Fruit fly (Drosophila melanogaster) whole organism, embryonic: ENCODE results near the gene Btnd.

Experiments
- CG10209 ChIP-seq: fragments of 200-800 bp; sonication (Bioruptor generic); optimal IDR thresholded peaks from 3 replicates; lab custom pipeline; 2017; ENCODE audit warnings: missing biosample characterization, mild to moderate bottlenecking, missing genetic modification characterization, missing genetic modification reagents
- CG10321 ChIP-seq: fragments of 200-800 bp; sonication (Bioruptor generic); IDR thresholded peaks from 2 replicates; pipeline ENCODE4 v1.3.6; 2022; ENCODE audit warnings: missing biosample characterization, missing genetic modification characterization
- CG10979 ChIP-seq: fragments of 200-800 bp; sonication (Bioruptor generic); optimal IDR thresholded peaks from 2 replicates; lab custom pipeline; 2018; ENCODE audit warnings: missing biosample characterization, mild to moderate bottlenecking, missing genetic modification characterization, moderate library complexity
- CG11398 ChIP-seq: fragments of 200-800 bp; sonication (Bioruptor generic); optimal IDR thresholded peaks from 2 replicates; lab custom pipeline; 2016; ENCODE audit warnings: missing biosample characterization, missing genetic modification characterization
- CG11456 ChIP-seq: fragments of 200-800 bp; sonication (Bioruptor generic); IDR thresholded peaks from 3 replicates; pipeline ENCODE4 v1.3.6; 2022; ENCODE audit warnings: missing biosample characterization, missing genetic modification characterization
- CG12744 ChIP-seq: fragments of 200-800 bp; sonication (Bioruptor generic); optimal IDR thresholded peaks from 2 replicates; lab custom pipeline; 2016; ENCODE audit warnings: missing biosample characterization, missing genetic modification characterization
- CG12769 ChIP-seq: fragments of 200-800 bp; sonication (Bioruptor generic); optimal IDR thresholded peaks from 2 replicates; lab custom pipeline; 2019; ENCODE audit warnings: missing biosample characterization, mild to moderate bottlenecking, missing genetic modification characterization, moderate library complexity
- CG13296 ChIP-seq: fragments of 200-800 bp; sonication (Bioruptor generic); optimal IDR thresholded peaks from 3 replicates; lab custom pipeline; 2018; ENCODE audit warnings: missing biosample characterization, mild to moderate bottlenecking, missing genetic modification characterization
- CG13424 ChIP-seq: fragments of 200-800 bp; sonication (Bioruptor generic); optimal IDR thresholded peaks from 2 replicates; lab custom pipeline; 2019; ENCODE audit warnings: missing biosample characterization, mild to moderate bottlenecking, missing genetic modification characterization, moderate library complexity
- CG17612 ChIP-seq: fragments of 200-800 bp; sonication (Bioruptor generic); IDR thresholded peaks from 2 replicates; pipeline ENCODE4 v1.3.6; 2022; ENCODE audit warnings: missing biosample characterization, missing genetic modification characterization
- CG17912 ChIP-seq: fragments of 200-800 bp; sonication (Bioruptor generic); optimal IDR thresholded peaks from 2 replicates; lab custom pipeline; 2018; ENCODE audit warnings: missing biosample characterization, mild to moderate bottlenecking, missing genetic modification characterization
- CG18011 ChIP-seq: fragments of 200-800 bp; sonication (Bioruptor generic); optimal IDR thresholded peaks from 2 replicates; lab custom pipeline; 2017; ENCODE audit warnings: missing biosample characterization, missing genetic modification characterization, mild to moderate bottlenecking, moderate library complexity, missing genotype
- CG2199 ChIP-seq: fragments of 200-800 bp; sonication (Bioruptor generic); IDR thresholded peaks from 3 replicates; pipeline ENCODE4 v1.3.6; 2022; ENCODE audit warnings: missing biosample characterization, missing genetic modification characterization
- CG30431 ChIP-seq: fragments of 200-800 bp; sonication (Bioruptor generic); optimal IDR thresholded peaks from 2 replicates; lab custom pipeline; 2017; ENCODE audit warnings: missing biosample characterization, missing genetic modification characterization
- CG3065 ChIP-seq: fragments of 200-800 bp; sonication (Bioruptor generic); optimal IDR thresholded peaks from 2 replicates; lab custom pipeline; 2016; ENCODE audit warnings: missing biosample characterization, missing genetic modification characterization
- CG4617 ChIP-seq: fragments of 200-800 bp; sonication (Bioruptor generic); optimal IDR thresholded peaks from 3 replicates; lab custom pipeline; 2016; ENCODE audit warnings: missing biosample characterization, missing genetic modification characterization, borderline replicate concordance
- CG7928 ChIP-seq: fragments of 200-800 bp; sonication (Bioruptor generic); optimal IDR thresholded peaks from 2 replicates; lab custom pipeline; 2017; ENCODE audit warnings: missing biosample characterization, mild to moderate bottlenecking, missing genetic modification characterization
- CG8478 ChIP-seq: fragments of >200 bp; optimal IDR thresholded peaks from 2 replicates; lab custom pipeline; 2018
- CG9437 ChIP-seq: fragments of 200-800 bp; sonication (Bioruptor generic); optimal IDR thresholded peaks from 2 replicates; lab custom pipeline; 2018; ENCODE audit warnings: missing biosample characterization, mild to moderate bottlenecking, missing genetic modification characterization
- CHES-1-like ChIP-seq: fragments of 200-800 bp; sonication (Bioruptor generic); optimal IDR thresholded peaks from 2 replicates; lab custom pipeline; 2016; ENCODE audit warnings: missing biosample characterization, missing genetic modification characterization
- Dad ChIP-seq: fragments of 200-800 bp; sonication (Bioruptor generic); optimal IDR thresholded peaks from 3 replicates; lab custom pipeline; 2016; ENCODE audit warnings: missing biosample characterization, missing genetic modification characterization
- ERR ChIP-seq: fragments of 200-800 bp; sonication (Bioruptor generic); optimal IDR thresholded peaks from 2 replicates; lab custom pipeline; 2016; ENCODE audit warnings: missing biosample characterization, missing genetic modification characterization
- Fer1 ChIP-seq: fragments of 200-800 bp; sonication (Bioruptor generic); optimal IDR thresholded peaks from 2 replicates; lab custom pipeline; 2017; ENCODE audit warnings: missing biosample characterization, mild to moderate bottlenecking, missing genetic modification characterization
- HLH3B ChIP-seq: fragments of 200-800 bp; sonication (Bioruptor generic); IDR thresholded peaks from 2 replicates; pipeline ENCODE4 v1.3.6; 2022; ENCODE audit warnings: missing biosample characterization, missing genetic modification characterization
- NC2β ChIP-seq: fragments of 200-800 bp; sonication (Bioruptor generic); optimal IDR thresholded peaks from 2 replicates; lab custom pipeline; 2016; ENCODE audit warnings: missing biosample characterization, missing genetic modification characterization
- Nf-YC ChIP-seq: fragments of 200-800 bp; optimal IDR thresholded peaks from 3 replicates; lab custom pipeline; 2019; ENCODE audit warnings: missing biosample characterization, mild to moderate bottlenecking, missing genetic modification characterization, moderate library complexity
- Ptx1 ChIP-seq: fragments of 200-800 bp; sonication (Bioruptor generic); IDR thresholded peaks from 2 replicates; pipeline ENCODE4 v1.3.6; 2022; ENCODE audit warnings: missing biosample characterization, missing genetic modification characterization
- Side ChIP-seq: fragments of 200-800 bp; sonication (Bioruptor generic); optimal IDR thresholded peaks from 2 replicates; lab custom pipeline; 2016; ENCODE audit warnings: missing biosample characterization, missing genetic modification characterization
- Sry-β ChIP-seq: fragments of 200-800 bp; sonication (Bioruptor generic); optimal IDR thresholded peaks from 2 replicates; lab custom pipeline; 2018; ENCODE audit warnings: missing biosample characterization, mild to moderate bottlenecking, missing genetic modification characterization, moderate library complexity
- al ChIP-seq: fragments of 200-800 bp; sonication (Bioruptor generic); IDR thresholded peaks from 2 replicates; pipeline ENCODE4 v1.3.6; 2022; ENCODE audit warnings: missing biosample characterization, missing genetic modification characterization
- ash1 ChIP-seq: fragments of 200-800 bp; sonication (Bioruptor generic); optimal IDR thresholded peaks from 2 replicates; lab custom pipeline; 2018; ENCODE audit warnings: missing biosample characterization, mild to moderate bottlenecking, missing genetic modification characterization
- bab2 ChIP-seq: fragments of 200-800 bp; sonication (Bioruptor generic); optimal IDR thresholded peaks from 2 replicates; lab custom pipeline; 2016; ENCODE audit warnings: missing biosample characterization, missing genetic modification characterization
- da ChIP-seq: fragments of 200-800 bp; sonication (Bioruptor generic); optimal IDR thresholded peaks from 2 replicates; lab custom pipeline; 2016; ENCODE audit warnings: missing biosample characterization, missing genetic modification characterization
- dan ChIP-seq: fragments of 200-800 bp; sonication (Bioruptor generic); IDR thresholded peaks from 2 replicates; pipeline ENCODE4 v1.3.6; 2022; ENCODE audit warnings: missing biosample characterization, missing genetic modification characterization
- eve ChIP-seq, 2 experiments: fragments of >200 bp; optimal IDR thresholded peaks; 2 replicates each; lab custom pipeline; 2017; ENCODE audit warnings: missing biosample characterization in 2 of 2, missing genetic modification characterization in 2 of 2
- ewg ChIP-seq: fragments of 200-800 bp; sonication (Bioruptor generic); optimal IDR thresholded peaks from 3 replicates; lab custom pipeline; 2017; ENCODE audit warnings: mild to moderate bottlenecking, missing biosample characterization, missing genetic modification reagents, missing genetic modification characterization
- fd3F ChIP-seq: fragments of 200-800 bp; sonication (Bioruptor generic); optimal IDR thresholded peaks from 2 replicates; lab custom pipeline; 2018; ENCODE audit warnings: missing biosample characterization, mild to moderate bottlenecking, missing genetic modification characterization, moderate library complexity
- gt ChIP-seq: fragments of 200-800 bp; sonication (Bioruptor generic); IDR thresholded peaks from 2 replicates; pipeline ENCODE4 v1.3.6; 2022; ENCODE audit warnings: missing biosample characterization, missing genetic modification characterization
- ind ChIP-seq: fragments of 200-800 bp; sonication (Bioruptor generic); optimal IDR thresholded peaks from 3 replicates; lab custom pipeline; 2016; ENCODE audit warnings: missing biosample characterization, missing genetic modification characterization
- jing ChIP-seq: fragments of 200-800 bp; sonication (Bioruptor generic); optimal IDR thresholded peaks from 2 replicates; lab custom pipeline; 2018; ENCODE audit warnings: missing biosample characterization, mild to moderate bottlenecking, missing genetic modification characterization
- kah ChIP-seq: fragments of 200-800 bp; sonication (Bioruptor generic); optimal IDR thresholded peaks from 2 replicates; lab custom pipeline; 2018; ENCODE audit warnings: missing biosample characterization, mild to moderate bottlenecking, missing genetic modification characterization
- ken ChIP-seq: fragments of 200-800 bp; sonication (Bioruptor generic); IDR thresholded peaks from 3 replicates; pipeline ENCODE4 v1.3.6; 2022; ENCODE audit warnings: missing biosample characterization, missing genetic modification characterization
- oc ChIP-seq: fragments of 200-800 bp; sonication (Bioruptor generic); optimal IDR thresholded peaks from 2 replicates; lab custom pipeline; 2018; ENCODE audit warnings: missing biosample characterization, mild to moderate bottlenecking, missing genetic modification characterization, moderate library complexity
- onecut ChIP-seq: fragments of 200-800 bp; sonication (Bioruptor generic); IDR thresholded peaks from 2 replicates; pipeline ENCODE4 v1.3.6; 2022; ENCODE audit warnings: missing biosample characterization, missing genetic modification characterization
- pho ChIP-seq: fragments of 200-800 bp; sonication (Bioruptor generic); optimal IDR thresholded peaks from 2 replicates; lab custom pipeline; 2016; ENCODE audit warnings: missing biosample characterization, missing genetic modification characterization
- pzg ChIP-seq: fragments of 200-800 bp; sonication (Bioruptor generic); optimal IDR thresholded peaks from 3 replicates; lab custom pipeline; 2018; ENCODE audit warnings: missing biosample characterization, mild to moderate bottlenecking, missing genetic modification characterization, moderate library complexity
- sens-2 ChIP-seq: fragments of 200-800 bp; sonication (Bioruptor generic); IDR thresholded peaks from 2 replicates; pipeline ENCODE4 v1.3.6; 2022; ENCODE audit warnings: missing biosample characterization, missing genetic modification characterization
- slp2 ChIP-seq: fragments of 200-800 bp; sonication (Bioruptor generic); optimal IDR thresholded peaks from 2 replicates; lab custom pipeline; 2016; ENCODE audit warnings: missing biosample characterization, missing genetic modification characterization
- sob ChIP-seq: fragments of 200-800 bp; sonication (Bioruptor generic); IDR thresholded peaks from 2 replicates; pipeline ENCODE4 v1.3.6; 2022; ENCODE audit warnings: missing biosample characterization, missing genetic modification characterization
- tap ChIP-seq: fragments of 200-800 bp; optimal IDR thresholded peaks from 3 replicates; lab custom pipeline; 2019; ENCODE audit warnings: missing biosample characterization, mild to moderate bottlenecking, missing genetic modification characterization, moderate library complexity
- zen2 ChIP-seq: fragments of 200-800 bp; sonication (Bioruptor generic); IDR thresholded peaks from 3 replicates; pipeline ENCODE4 v1.3.6; 2022; ENCODE audit warnings: missing biosample characterization, missing genetic modification characterization; ENCODE audit not compliant: partially characterized antibody

The Btnd gene

DNA sequence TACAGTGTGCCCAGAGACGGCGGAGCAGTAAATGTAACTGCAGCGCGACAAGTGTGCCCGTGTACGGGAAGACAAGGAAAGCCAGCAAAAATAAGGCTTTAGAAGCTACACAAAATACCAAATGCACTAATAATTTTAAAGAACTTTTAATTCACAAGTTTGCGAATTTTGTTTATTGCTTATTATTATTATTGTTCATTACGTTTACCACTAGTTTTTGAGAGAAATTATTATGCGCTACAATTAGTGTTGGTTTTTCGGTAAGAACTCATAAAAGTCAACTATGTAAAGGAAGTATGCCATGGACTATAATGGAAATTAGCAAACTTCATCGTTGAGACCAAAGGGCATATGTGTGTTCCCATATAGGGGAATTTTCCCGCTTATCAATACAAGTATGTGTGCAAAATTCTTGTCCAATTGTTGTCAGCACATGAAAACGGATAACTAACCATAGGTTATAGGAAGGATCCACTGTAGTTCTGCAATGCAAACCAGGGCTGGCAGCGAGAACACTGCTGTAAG lies 48.1 kb upstream of the Btnd start, which contains the start of gene schlank (continued):
- TF ChIP-seq pho (peak; percentile 56), Fer1 (GFP tag; lab: Kevin White, UChicago) (peak; percentile 10), Ptx1 (GFP tag; lab: Robert Waterston, UW) (peak; percentile 77), oc (tag; lab: Kevin White, UChicago) (no peak), pzg (GFP tag; lab: Kevin White, UChicago) (peak; percentile 76), CG10321 (no peak), Sry-β (GFP tag; lab: Kevin White, UChicago) (no peak), ash1 (GFP tag; lab: Kevin White, UChicago) (no peak), jing (GFP tag; lab: Kevin White, UChicago) (peak; percentile 14), CG12769 (peak; percentile 59), CG13296 (GFP tag; lab: Kevin White, UChicago) (peak; percentile 31), ken (peak; percentile 66), gt (GFP tag; lab: Robert Waterston, UW) (no peak), al (GFP tag; lab: Robert Waterston, UW) (no peak; the same call in 1 of the 2 replicates), CG11398 (GFP tag; lab: Kevin White, UChicago) (peak; percentile 30), NC2β (GFP tag; lab: Kevin White, UChicago) (peak; percentile 60), CG9437 (peak; percentile 13), ewg (GFP tag; lab: Kevin White, UChicago) (peak; percentile 39), eve (GFP tag; optimal IDR thresholded peaks at IDR 0.05; lab: Kevin White, UChicago) (no peak), onecut (GFP tag; lab: Robert Waterston, UW) (peak; percentile 8; the same call in 1 of the 2 replicates), CG7928 (peak; percentile 85), CG2199 (GFP tag; lab: Robert Waterston, UW) (no peak), CG3065 (GFP tag; lab: Kevin White, UChicago) (no peak), ERR (GFP tag; lab: Kevin White, UChicago) (peak; percentile 46), CG4617 (GFP tag; lab: Kevin White, UChicago) (no peak), ind (GFP tag; lab: Kevin White, UChicago) (peak; percentile 73), CG10979 (tag; lab: Kevin White, UChicago) (peak; percentile 26), CG10209 (GFP tag; lab: Kevin White, UChicago) (peak; percentile 17), CG11456 (GFP tag; lab: Robert Waterston, UW) (peak; percentile 60; the same call in 1 of the 3 replicates), kah (no peak), Side (peak; percentile 58), CHES-1-like (peak; percentile 9), slp2 (GFP tag; lab: Kevin White, UChicago) (peak; percentile 42), CG12744 (GFP tag; lab: Kevin White, UChicago) (no peak), Dad (GFP tag; lab: Kevin White, UChicago) (peak; percentile 25), Nf-YC (peak; percentile 22), sens-2 (GFP tag; lab: Robert Waterston, UW) (no peak), HLH3B (GFP tag; lab: Robert Waterston, UW) (peak; percentile 53; the same call in 1 of the 2 replicates), CG18011 (GFP tag; lab: Kevin White, UChicago) (no peak), da (GFP tag; lab: Kevin White, UChicago) (no peak), CG17912 (GFP tag; lab: Kevin White, UChicago) (no peak), CG17612 (GFP tag; lab: Robert Waterston, UW) (peak; percentile 45; the same call in 1 of the 2 replicates), dan (GFP tag; lab: Robert Waterston, UW) (no peak), bab2 (GFP tag; lab: Kevin White, UChicago) (peak; percentile 62), fd3F (peak; percentile 22), CG13424 (tag; lab: Kevin White, UChicago) (peak; percentile 53), sob (GFP tag; lab: Robert Waterston, UW) (peak; percentile 27; the same call in 1 of the 2 replicates), CG8478 (no peak), CG30431 (GFP tag; lab: Kevin White, UChicago) (peak; percentile 9), zen2 (no peak), tap (tag; lab: Kevin White, UChicago) (no peak)
